Worm (Caenorhabditis elegans): ENCODE results near the gene slr-2.

ce11 chrV:18133177-18133576, 46.3 kb downstream of the slr-2 start, which contains the start of gene Y37H2A.18:
- TF ChIP-seq aha-1 (tag; optimal IDR thresholded peaks at IDR 0.05): no peak
- no peak for TF ChIP-seq lir-3 (tag; optimal IDR thresholded peaks at IDR 0.05; ENCODE audit: poor library complexity)
- TF ChIP-seq lin-13 (GFP tag; optimal IDR thresholded peaks at IDR 0.05): no peak
- no peak for TF ChIP-seq elt-3 (tag; optimal IDR thresholded peaks at IDR 0.05)
- TF ChIP-seq nhr-12 (tag; optimal IDR thresholded peaks at IDR 0.05): no peak
- no peak for TF ChIP-seq egl-27 (tag; optimal IDR thresholded peaks at IDR 0.05)
